Worm (Caenorhabditis elegans) whole organism, late embryonic: Measurements from ENCODE around the gene dgtr-1.

Experiments
- C38D4.7 ChIP-seq: fragments of 200-800 bp; sonication (Bioruptor generic); optimal IDR thresholded peaks from 2 replicates; lab custom pipeline; 2018; ENCODE audit warnings: mild to moderate bottlenecking, missing genetic modification characterization, moderate library complexity, missing compliant biosample characterization
- Y22D7AL.16 ChIP-seq: sonication (generic microtip); optimal IDR thresholded peaks from 2 replicates; lab custom pipeline; 2016; ENCODE audit warnings: missing genetic modification characterization, missing compliant biosample characterization
- ama-1 ChIP-seq: fragments of 150-350 bp; optimal IDR thresholded peaks from 2 replicates; lab custom pipeline; 2014
- ceh-18 ChIP-seq: sonication (generic microtip); optimal IDR thresholded peaks from 2 replicates; lab custom pipeline; 2016; ENCODE audit warnings: missing genetic modification characterization, missing compliant biosample characterization
- ceh-31 ChIP-seq: sonication (generic microtip); optimal IDR thresholded peaks from 2 replicates; lab custom pipeline; 2016; ENCODE audit warnings: missing genetic modification characterization, missing compliant biosample characterization
- ceh-48 ChIP-seq: sonication (generic microtip); optimal IDR thresholded peaks from 2 replicates; lab custom pipeline; 2016; ENCODE audit warnings: missing genetic modification characterization, inconsistent platforms, missing compliant biosample characterization
- dve-1 ChIP-seq: sonication (generic microtip); optimal IDR thresholded peaks from 2 replicates; lab custom pipeline; 2017; ENCODE audit warnings: antibody characterized with exemption, mild to moderate bottlenecking, missing genetic modification characterization, missing compliant biosample characterization
- fkh-10 ChIP-seq: fragments of 150-350 bp; optimal IDR thresholded peaks from 2 replicates; lab custom pipeline; 2014; ENCODE audit warnings: missing biosample characterization, missing genetic modification reagents, missing genetic modification characterization
- lim-6 ChIP-seq: sonication (generic microtip); optimal IDR thresholded peaks from 2 replicates; lab custom pipeline; 2016; ENCODE audit warnings: missing genetic modification characterization, missing compliant biosample characterization
- madf-2 ChIP-seq: sonication (generic microtip); optimal IDR thresholded peaks from 2 replicates; lab custom pipeline; 2017; ENCODE audit warnings: missing genetic modification characterization, missing compliant biosample characterization
- pha-2 ChIP-seq: sonication (generic microtip); optimal IDR thresholded peaks from 2 replicates; lab custom pipeline; 2017; ENCODE audit warnings: mild to moderate bottlenecking, missing genetic modification characterization, missing compliant biosample characterization
- pha-4 ChIP-seq: fragments of 150-350 bp; optimal IDR thresholded peaks from 2 replicates; lab custom pipeline; 2018; ENCODE audit warnings: missing biosample characterization, missing genetic modification reagents, missing genetic modification characterization
- sox-4 ChIP-seq: sonication (generic microtip); optimal IDR thresholded peaks from 2 replicates; lab custom pipeline; 2017; ENCODE audit warnings: mild to moderate bottlenecking, missing genetic modification characterization, inconsistent platforms, missing compliant biosample characterization
- ztf-16 ChIP-seq: sonication (generic microtip); optimal IDR thresholded peaks from 2 replicates; lab custom pipeline; 2017; ENCODE audit warnings: missing genetic modification characterization, missing compliant biosample characterization

ce11 chrV:6538323-6538722, 41.4 kb downstream of the dgtr-1 start:
- no peak for TF ChIP-seq lim-6 (tag; lab: Kevin White, UChicago)
- TF ChIP-seq dve-1 (tag; lab: Kevin White, UChicago): no peak
- TF ChIP-seq madf-2 (tag; lab: Kevin White, UChicago): no peak
- peak; percentile 45 for TF ChIP-seq ceh-18
- TF ChIP-seq ama-1 (lab: Kevin White, UChicago): no peak
- no peak for TF ChIP-seq pha-2
- TF ChIP-seq C38D4.7 (GFP tag; lab: Kevin White, UChicago): no peak
- peak; percentile 32 for TF ChIP-seq ceh-31 (tag; lab: Kevin White, UChicago)
- TF ChIP-seq ztf-16 (tag; lab: Kevin White, UChicago): no peak
- TF ChIP-seq pha-4 (tag; lab: Kevin White, UChicago): no peak
- no peak for TF ChIP-seq sox-4 (tag; lab: Kevin White, UChicago)
- TF ChIP-seq Y22D7AL.16 (tag; lab: Kevin White, UChicago): no peak
- TF ChIP-seq fkh-10 (GFP tag; lab: Kevin White, UChicago): no peak
- no peak for TF ChIP-seq ceh-48
